Worm (Caenorhabditis elegans) whole organism, L4/young adult: Measurements from ENCODE around the gene bgnt-1.2.

Experiments
- W03F9.2 ChIP-seq: fragments of 150-350 bp; optimal IDR thresholded peaks from 2 replicates; lab custom pipeline; 2014; ENCODE audit warnings: missing biosample characterization, missing genetic modification characterization
- dao-5 ChIP-seq: sonication (generic microtip); optimal IDR thresholded peaks from 2 replicates; lab custom pipeline; 2016; ENCODE audit warnings: missing genotype, missing genetic modification characterization, moderate library complexity, missing compliant biosample characterization

ce11 chrV:2163735-2164134 lies 45.3 kb upstream of the bgnt-1.2 start, which contains the start of gene str-255:
- TF ChIP-seq W03F9.2: no peak
- TF ChIP-seq dao-5: no peak
